Worm (Caenorhabditis elegans) whole organism, early embryonic: Measurements from ENCODE around the gene mrps-5.

Experiments used
- B0310.2 ChIP-seq: sonication (generic microtip); optimal IDR thresholded peaks from 2 replicates; lab custom pipeline; 2016; ENCODE audit warnings: mild to moderate bottlenecking, missing genetic modification characterization, missing compliant biosample characterization
- ama-1 ChIP-seq: fragments of 150-350 bp; optimal IDR thresholded peaks from 2 replicates; lab custom pipeline; 2014
- hmbx-1 ChIP-seq: sonication (generic microtip); optimal IDR thresholded peaks from 2 replicates; lab custom pipeline; 2016; ENCODE audit warnings: mild to moderate bottlenecking, missing genetic modification characterization, missing compliant biosample characterization

DNA sequence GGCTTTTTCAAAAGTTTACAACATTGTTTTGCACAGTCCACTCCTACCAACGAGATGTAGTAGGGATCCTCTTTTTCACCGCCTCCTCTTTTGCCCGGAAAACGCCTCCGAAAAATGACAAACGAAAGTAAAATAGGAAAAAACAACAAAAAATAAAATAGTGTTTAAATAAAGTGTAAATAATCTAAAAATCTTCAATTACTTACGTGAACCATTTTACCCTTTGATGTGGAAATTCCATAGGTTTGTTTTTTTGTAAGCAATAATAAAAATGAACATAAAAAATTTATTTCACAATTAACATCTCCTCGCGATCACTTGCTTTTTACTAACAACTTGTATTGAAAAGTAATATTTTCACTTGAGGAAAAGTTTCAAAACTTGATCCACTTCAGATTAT is 24.7 kb downstream of the mrps-5 start, which contains the start of gene C14C10.1:
- TF ChIP-seq ama-1 (lab: Kevin White, UChicago) (no peak), B0310.2 (tag; lab: Kevin White, UChicago) (no peak), hmbx-1 (tag; lab: Kevin White, UChicago) (no peak)
